Worm (Caenorhabditis elegans) whole organism, young adult: ENCODE data around the gene C34C6.9.
A peak's percentile ranks its signal among the peaks of the same experiment; 100 is the strongest.

Source experiments
- B0035.1 ChIP-seq: sonication (generic microtip); optimal IDR thresholded peaks from 2 replicates; lab custom pipeline; 2016; ENCODE audit warnings: missing genetic modification characterization, mild to moderate bottlenecking, missing compliant biosample characterization, missing genotype, missing genetic modification reagents
- C17E4.6 ChIP-seq: fragments of 200-800 bp; sonication (Bioruptor generic); IDR thresholded peaks from 2 replicates; pipeline ENCODE4 v1.3.6; 2022; ENCODE audit warnings: missing genetic modification reagents, missing genetic modification characterization, missing compliant biosample characterization
- D2030.7 ChIP-seq: fragments of 200-800 bp; sonication (Bioruptor generic); IDR thresholded peaks from 2 replicates; pipeline ENCODE4 v1.3.6; 2022; ENCODE audit warnings: missing genetic modification reagents, missing genetic modification characterization, missing compliant biosample characterization
- F10E7.11 ChIP-seq: sonication (generic microtip); optimal IDR thresholded peaks from 2 replicates; lab custom pipeline; 2017; ENCODE audit warnings: mild to moderate bottlenecking, missing genetic modification characterization, moderate library complexity, missing compliant biosample characterization
- Y53F4B.3 ChIP-seq: fragments of 200-800 bp; sonication (Bioruptor generic); IDR thresholded peaks from 2 replicates; pipeline ENCODE4 v1.3.6; 2022; ENCODE audit warnings: missing genetic modification reagents, missing genetic modification characterization, missing compliant biosample characterization
- Y56A3A.18 ChIP-seq: fragments of 200-800 bp; sonication (Bioruptor generic); IDR thresholded peaks from 2 replicates; pipeline ENCODE4 v1.3.6; 2022; ENCODE audit warnings: missing genetic modification reagents, missing genetic modification characterization, missing compliant biosample characterization
- Y67H2A.10 ChIP-seq: fragments of 200-800 bp; sonication (Bioruptor generic); conservative IDR thresholded peaks from 2 replicates; pipeline ENCODE4 v1.3.6; 2022; ENCODE audit warnings: missing genetic modification reagents, missing genetic modification characterization, missing compliant biosample characterization
- Y79H2A.3 ChIP-seq: fragments of 200-800 bp; sonication (Bioruptor generic); conservative IDR thresholded peaks from 2 replicates; pipeline ENCODE4 v1.3.6; 2022; ENCODE audit warnings: missing genetic modification reagents, missing genetic modification characterization, missing compliant biosample characterization
- bed-1 ChIP-seq: fragments of 200-800 bp; sonication (Bioruptor generic); IDR thresholded peaks from 2 replicates; pipeline ENCODE4 v1.3.6; 2022; ENCODE audit warnings: missing genetic modification reagents, missing genetic modification characterization, missing compliant biosample characterization
- bed-2 ChIP-seq: fragments of 200-800 bp; sonication (Bioruptor generic); IDR thresholded peaks from 2 replicates; pipeline ENCODE4 v1.3.6; 2022; ENCODE audit warnings: missing genetic modification reagents, missing genetic modification characterization, missing compliant biosample characterization
- ceh-91 ChIP-seq: fragments of 200-800 bp; sonication (Bioruptor generic); IDR thresholded peaks from 2 replicates; pipeline ENCODE4 v1.3.6; 2022; ENCODE audit warnings: missing genetic modification reagents, missing genetic modification characterization, missing compliant biosample characterization
- chd-7 ChIP-seq: sonication (generic microtip); optimal IDR thresholded peaks from 2 replicates; lab custom pipeline; 2016; ENCODE audit warnings: mild to moderate bottlenecking, missing genetic modification characterization, moderate library complexity, missing compliant biosample characterization
- dox-1 ChIP-seq: fragments of 200-800 bp; sonication (Bioruptor generic); IDR thresholded peaks from 2 replicates; pipeline ENCODE4 v1.3.6; 2022; ENCODE audit warnings: missing genetic modification reagents, missing genetic modification characterization, missing compliant biosample characterization
- dpl-1 ChIP-seq: fragments of 150-350 bp; optimal IDR thresholded peaks from 2 replicates; lab custom pipeline; 2014; ENCODE audit warnings: missing biosample characterization, missing genetic modification reagents, missing genetic modification characterization
- efl-1 ChIP-seq: fragments of 150-350 bp; optimal IDR thresholded peaks from 2 replicates; lab custom pipeline; 2014; ENCODE audit warnings: missing biosample characterization, missing genetic modification reagents, missing genetic modification characterization
- egl-44 ChIP-seq: fragments of 200-800 bp; sonication (Bioruptor generic); IDR thresholded peaks from 2 replicates; pipeline ENCODE4 v1.3.6; 2022; ENCODE audit warnings: missing genetic modification reagents, missing genetic modification characterization, missing compliant biosample characterization
- ekl-4 ChIP-seq: fragments of 200-800 bp; sonication (Bioruptor generic); IDR thresholded peaks from 2 replicates; pipeline ENCODE4 v1.3.6; 2022; ENCODE audit warnings: missing genetic modification reagents, missing genetic modification characterization, missing compliant biosample characterization
- hmg-1.2 ChIP-seq: fragments of 200-800 bp; sonication (Bioruptor generic); IDR thresholded peaks from 2 replicates; pipeline ENCODE4 v1.3.6; 2022; ENCODE audit warnings: missing genetic modification reagents, missing genetic modification characterization, missing compliant biosample characterization
- let-526 ChIP-seq: fragments of 200-800 bp; sonication (Bioruptor generic); IDR thresholded peaks from 2 replicates; pipeline ENCODE4 v1.3.6; 2022; ENCODE audit warnings: missing genetic modification reagents, missing genetic modification characterization, missing compliant biosample characterization
- lin-40 ChIP-seq: sonication (generic microtip); optimal IDR thresholded peaks from 2 replicates; lab custom pipeline; 2016; ENCODE audit warnings: missing genetic modification characterization, mild to moderate bottlenecking, missing compliant biosample characterization, missing genotype, missing genetic modification reagents
- lir-1 ChIP-seq: fragments of 200-800 bp; sonication (Bioruptor generic); conservative IDR thresholded peaks from 2 replicates; pipeline ENCODE4 v1.3.6; 2022; ENCODE audit warnings: missing genetic modification reagents, missing genetic modification characterization, missing compliant biosample characterization
- lsl-1 ChIP-seq: fragments of 200-800 bp; sonication (Bioruptor generic); optimal IDR thresholded peaks from 2 replicates; lab custom pipeline; 2018; ENCODE audit warnings: mild to moderate bottlenecking, missing genetic modification characterization, moderate library complexity, missing compliant biosample characterization
- madf-3 ChIP-seq: fragments of 200-800 bp; sonication (Bioruptor generic); IDR thresholded peaks from 2 replicates; pipeline ENCODE4 v1.3.6; 2022; ENCODE audit warnings: missing genetic modification reagents, missing genetic modification characterization, missing compliant biosample characterization
- madf-6 ChIP-seq: fragments of 200-800 bp; sonication (Bioruptor generic); IDR thresholded peaks from 2 replicates; pipeline ENCODE4 v1.3.6; 2022; ENCODE audit warnings: missing genetic modification reagents, missing genetic modification characterization, missing compliant biosample characterization
- madf-8 ChIP-seq: fragments of 200-800 bp; sonication (Bioruptor generic); conservative IDR thresholded peaks from 2 replicates; pipeline ENCODE4 v1.3.6; 2022; ENCODE audit warnings: missing genetic modification reagents, missing genetic modification characterization, missing compliant biosample characterization
- mel-28 ChIP-seq: sonication (generic microtip); optimal IDR thresholded peaks from 2 replicates; lab custom pipeline; 2016; ENCODE audit warnings: borderline replicate concordance, mild to moderate bottlenecking, missing genetic modification characterization, missing compliant biosample characterization
- mes-4 ChIP-seq: sonication (generic microtip); optimal IDR thresholded peaks from 2 replicates; lab custom pipeline; 2016; ENCODE audit warnings: missing genotype, missing genetic modification characterization, missing compliant biosample characterization
- nfya-2 ChIP-seq: fragments of 200-800 bp; sonication (Bioruptor generic); IDR thresholded peaks from 2 replicates; pipeline ENCODE4 v1.3.6; 2022; ENCODE audit warnings: missing genetic modification reagents, missing genetic modification characterization, missing compliant biosample characterization
- nhr-179 ChIP-seq: sonication (generic microtip); optimal IDR thresholded peaks from 2 replicates; lab custom pipeline; 2016; ENCODE audit warnings: mild to moderate bottlenecking, missing genetic modification characterization, missing compliant biosample characterization
- nhr-27 ChIP-seq: fragments of 200-800 bp; sonication (Bioruptor generic); optimal IDR thresholded peaks from 2 replicates; lab custom pipeline; 2018; ENCODE audit warnings: mild to moderate bottlenecking, missing genetic modification characterization, moderate library complexity, missing compliant biosample characterization
- snpc-3.4 ChIP-seq: sonication (generic microtip); optimal IDR thresholded peaks from 2 replicates; lab custom pipeline; 2017; ENCODE audit warnings: missing genetic modification characterization, mild to moderate bottlenecking, missing compliant biosample characterization, antibody characterized with exemption, moderate library complexity, missing genotype, missing genetic modification reagents
- somi-1 ChIP-seq: fragments of 200-800 bp; sonication (Bioruptor generic); optimal IDR thresholded peaks from 2 replicates; lab custom pipeline; 2018; ENCODE audit warnings: mild to moderate bottlenecking, missing genetic modification characterization, missing compliant biosample characterization

The C34C6.9 gene

DNA sequence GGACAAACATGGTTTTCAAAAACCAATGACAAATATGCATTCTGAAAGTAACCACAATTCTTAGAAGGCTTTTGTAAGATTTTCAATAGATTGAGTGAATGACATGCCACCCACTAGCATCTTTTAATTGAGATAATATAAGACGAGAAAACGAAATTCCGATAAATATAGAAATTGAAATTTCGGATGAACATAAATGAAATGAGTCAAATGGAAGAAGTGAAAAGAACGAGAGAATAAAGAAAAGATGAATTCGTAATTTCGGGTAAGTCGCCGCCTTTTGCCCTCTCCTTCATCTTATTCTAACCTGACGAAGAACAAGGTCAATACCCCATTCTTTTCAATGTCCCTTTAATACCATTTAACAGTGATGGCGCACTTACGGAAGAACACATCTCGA, 43.3 kb upstream of the C34C6.9 start:
- no peak for TF ChIP-seq mes-4 (tag; lab: Kevin White, UChicago)
- no peak for TF ChIP-seq lin-40 (tag; lab: Kevin White, UChicago)
- no peak for TF ChIP-seq ekl-4 (GFP tag; lab: Robert Waterston, UW)
- no peak for TF ChIP-seq Y56A3A.18 (GFP tag; lab: Robert Waterston, UW)
- TF ChIP-seq, all 124 proteins: peak for 0

DNA sequence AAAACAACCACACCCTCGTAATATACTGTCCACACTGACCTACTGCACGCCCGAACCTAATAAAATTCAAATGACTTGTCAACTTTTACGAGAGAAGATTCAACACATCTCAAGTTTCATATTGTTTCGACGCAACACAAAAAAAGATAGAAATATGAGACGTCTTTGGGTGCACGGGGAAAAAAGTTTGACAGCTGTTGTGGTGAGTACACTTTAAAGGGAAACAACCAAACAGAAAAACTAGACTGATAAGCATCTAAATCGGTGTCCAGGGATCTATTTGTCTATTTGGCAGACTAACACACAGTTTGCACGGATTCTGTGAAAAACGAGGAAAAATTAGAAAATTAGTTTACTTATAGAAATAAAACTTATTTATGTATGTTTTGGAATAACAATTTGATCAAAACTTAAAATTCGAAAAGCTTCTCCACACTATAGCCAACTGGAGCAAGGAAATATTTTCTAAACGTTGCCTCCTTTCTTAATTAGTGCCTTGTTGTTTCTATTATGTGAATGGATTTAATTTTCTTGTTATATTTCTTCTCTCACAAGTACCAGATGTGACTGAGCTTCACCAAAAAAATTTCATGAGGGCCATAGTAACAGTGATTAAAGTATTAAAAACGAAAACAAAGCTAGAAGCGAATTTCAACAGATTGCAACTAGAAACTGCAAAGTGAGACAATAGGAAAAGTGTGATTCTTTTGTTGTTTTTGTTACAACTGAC, 41.9 kb upstream of the C34C6.9 start:
- no peak for TF ChIP-seq Y53F4B.3 (GFP tag; lab: Robert Waterston, UW)
- no peak for TF ChIP-seq dpl-1
- TF ChIP-seq let-526 (GFP tag; lab: Robert Waterston, UW), result no peak
- no peak for TF ChIP-seq nhr-27 (tag; lab: Kevin White, UChicago)
- TF ChIP-seq D2030.7 (GFP tag; lab: Robert Waterston, UW), result no peak
- TF ChIP-seq C17E4.6 (GFP tag; lab: Robert Waterston, UW), result no peak
- TF ChIP-seq B0035.1 (tag; lab: Kevin White, UChicago), result no peak
- TF ChIP-seq Y67H2A.10, result no peak

DNA sequence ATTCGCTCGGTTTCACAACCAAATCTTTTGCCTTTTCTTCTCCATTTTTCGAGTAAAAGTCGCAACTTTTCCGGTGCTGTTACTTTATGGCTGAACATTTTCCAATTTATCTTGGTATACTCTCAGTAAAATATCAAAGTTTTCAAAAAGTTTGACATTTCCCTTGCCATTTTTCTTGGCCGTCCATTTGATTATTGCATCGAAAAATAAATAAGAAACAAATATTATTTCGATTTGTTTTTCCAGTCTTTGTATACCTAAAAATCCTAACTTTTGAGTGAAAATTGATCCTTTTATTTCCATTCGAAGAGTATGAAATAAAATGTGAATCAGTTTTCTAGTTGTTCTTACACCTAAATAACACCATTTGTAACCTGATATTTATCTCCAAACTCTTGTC, 39.3 kb upstream of the C34C6.9 start:
- TF ChIP-seq snpc-3.4 (tag; lab: Kevin White, UChicago) (no peak), Y79H2A.3 (no peak), bed-2 (no peak), chd-7 (tag; lab: Kevin White, UChicago) (no peak), ceh-91 (GFP tag; lab: Robert Waterston, UW) (no peak), dox-1 (GFP tag; lab: Robert Waterston, UW) (no peak), lir-1 (GFP tag; lab: Robert Waterston, UW) (no peak)

DNA sequence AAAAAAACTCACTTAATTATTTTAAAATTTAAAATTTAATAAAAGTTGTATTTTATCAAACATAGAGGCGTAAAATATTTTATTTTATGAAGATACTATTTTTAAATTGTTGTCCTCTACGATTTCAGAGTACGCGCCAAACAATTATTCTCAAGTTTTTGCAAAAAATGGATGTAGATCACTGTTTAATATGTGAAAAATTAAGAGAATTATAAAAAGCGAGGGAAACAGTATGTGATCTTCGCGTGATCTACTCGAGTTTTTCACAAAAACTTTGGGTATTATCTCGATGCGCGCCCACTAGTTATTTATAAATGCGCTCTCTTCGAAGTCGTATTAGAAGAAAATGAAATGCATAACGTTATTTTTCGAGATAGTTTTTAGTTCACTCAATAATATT, 36.9 kb upstream of the C34C6.9 start:
- TF ChIP-seq F10E7.11 (tag; lab: Kevin White, UChicago) (no peak), nhr-179 (tag; lab: Kevin White, UChicago) (no peak), lsl-1 (peak; percentile 2), bed-1 (GFP tag; lab: Robert Waterston, UW) (no peak), madf-8 (peak; percentile 57), efl-1 (peak; percentile 67), mel-28 (no peak), madf-3 (GFP tag; lab: Robert Waterston, UW) (no peak), hmg-1.2 (GFP tag; lab: Robert Waterston, UW) (peak; percentile 20; the same call in 1 of the 2 replicates), madf-6 (GFP tag; lab: Robert Waterston, UW) (peak; percentile 71)

DNA sequence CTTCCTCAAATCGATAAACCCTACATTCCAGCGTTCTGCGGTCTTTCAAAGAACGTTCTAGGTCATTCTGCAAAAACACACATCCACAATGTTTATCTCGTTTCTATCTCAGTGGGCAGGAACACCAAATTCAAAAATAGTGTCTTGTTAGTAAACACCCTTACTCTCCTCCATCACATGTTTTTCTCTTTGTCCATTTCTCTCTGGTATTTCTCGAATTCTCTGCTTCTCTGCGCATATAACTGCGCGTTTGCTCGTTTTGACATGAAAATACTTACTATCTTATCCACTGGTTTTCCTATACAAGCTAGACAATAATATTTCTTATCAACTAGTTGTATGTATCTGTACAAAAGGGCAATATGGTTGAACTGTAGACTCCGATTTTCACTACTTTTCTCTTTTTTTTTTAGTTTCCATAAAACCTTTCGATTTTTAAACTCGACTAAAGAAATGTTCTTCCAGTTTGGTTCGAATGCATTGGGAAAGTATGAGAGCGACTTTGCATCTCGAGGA, 35.0 kb upstream of the C34C6.9 start, which contains the start of gene pyr-1:
Gene pyr-1, plus strand, starts transcription at position 466 of the 516 bp plus-strand sequence.
- TF ChIP-seq Y79H2A.3, result no peak
- peak; percentile 62; the same call in 1 of the 2 replicates for TF ChIP-seq hmg-1.2 (GFP tag; lab: Robert Waterston, UW)

DNA sequence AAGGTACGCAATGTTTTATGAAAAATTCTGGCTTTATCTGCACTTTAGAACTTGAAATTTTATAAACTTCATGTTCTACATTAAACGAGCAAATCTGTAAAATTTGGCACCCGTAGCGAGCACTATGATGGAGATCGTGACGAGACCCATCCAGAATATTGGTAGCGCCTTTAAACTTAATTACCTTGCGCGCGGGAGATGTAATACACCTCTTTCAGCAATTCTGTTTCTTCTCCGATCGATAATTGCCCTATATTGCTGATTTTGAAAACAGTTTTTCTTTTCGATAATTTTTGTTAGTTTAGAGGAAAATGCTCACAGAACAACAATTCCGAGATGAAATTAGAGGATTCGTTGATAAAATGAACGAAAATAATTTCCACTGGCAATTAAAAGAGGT, 26.9 kb upstream of the C34C6.9 start, which contains the start of gene atg-10:
Gene atg-10, plus strand, starts transcription at position 301 of the 400 bp plus-strand sequence.
- TF ChIP-seq nfya-2 (GFP tag; lab: Robert Waterston, UW) (no peak), somi-1 (GFP tag; lab: Kevin White, UChicago) (no peak), egl-44 (GFP tag; lab: Robert Waterston, UW) (no peak)
- TF ChIP-seq, all 124 proteins: peak for 0
